Worm (Caenorhabditis elegans): Measurements from ENCODE around the gene srab-24.

Gene srab-24

ce11 chrIV:14268882-14269281 lies 18.9 kb upstream of the srab-24 start:
- TF ChIP-seq unc-55 (GFP tag; optimal IDR thresholded peaks at IDR 0.05) (peak; percentile 6), nhr-129 (tag; optimal IDR thresholded peaks at IDR 0.05) (peak; percentile 1), unc-62 (GFP tag; optimal IDR thresholded peaks at IDR 0.05) (no peak)

- TF ChIP-seq nhr-129 (tag; optimal IDR thresholded peaks at IDR 0.05), result peak; percentile 76
- peak; percentile 69 for TF ChIP-seq crh-2 (tag; optimal IDR thresholded peaks at IDR 0.05)
- no peak for TF ChIP-seq ceh-82 (tag; optimal IDR thresholded peaks at IDR 0.05)
- TF ChIP-seq unc-62 (GFP tag; optimal IDR thresholded peaks at IDR 0.05), result no peak
- TF ChIP-seq unc-39 (tag; optimal IDR thresholded peaks at IDR 0.05), result no peak
- no peak for TF ChIP-seq nhr-77 (tag; optimal IDR thresholded peaks at IDR 0.05)
- TF ChIP-seq ztf-11 (tag; optimal IDR thresholded peaks at IDR 0.05), result no peak
- no peak for TF ChIP-seq nhr-21 (tag; optimal IDR thresholded peaks at IDR 0.05)
- no peak for TF ChIP-seq skn-1 (tag; optimal IDR thresholded peaks at IDR 0.05)
- no peak for TF ChIP-seq mab-5 (tag; optimal IDR thresholded peaks at IDR 0.05)
- TF ChIP-seq sma-9 (GFP tag; optimal IDR thresholded peaks at IDR 0.05), result peak; percentile 64
- no peak for TF ChIP-seq sma-9 (tag; optimal IDR thresholded peaks at IDR 0.05)
- TF ChIP-seq mbf-1 (tag; optimal IDR thresholded peaks at IDR 0.05), result no peak
- TF ChIP-seq C34F6.9 (tag; optimal IDR thresholded peaks at IDR 0.05), result peak; percentile 85
- no peak for TF ChIP-seq ztf-1 (GFP tag; conservative IDR thresholded peaks at IDR 0.05)
- no peak for TF ChIP-seq R02D3.7 (tag; optimal IDR thresholded peaks at IDR 0.05)
- no peak for TF ChIP-seq sma-3 (GFP tag; optimal IDR thresholded peaks at IDR 0.05)
- TF ChIP-seq ceh-16 (tag; optimal IDR thresholded peaks at IDR 0.05), result no peak
- TF ChIP-seq ZK546.5 (tag; optimal IDR thresholded peaks at IDR 0.05), result no peak
- TF ChIP-seq F13H6.1 (tag; optimal IDR thresholded peaks at IDR 0.05), result peak; percentile 37
- peak; percentile 16 for TF ChIP-seq zag-1 (tag; optimal IDR thresholded peaks at IDR 0.05)
- no peak for TF ChIP-seq fos-1 (tag; optimal IDR thresholded peaks at IDR 0.05)
- no peak for TF ChIP-seq nhr-6 (tag; optimal IDR thresholded peaks at IDR 0.05)
- no peak for TF ChIP-seq lin-11 (tag; optimal IDR thresholded peaks at IDR 0.05)
- no peak for TF ChIP-seq alr-1 (tag; optimal IDR thresholded peaks at IDR 0.05)
- peak; percentile 92 for TF ChIP-seq unc-55 (GFP tag; optimal IDR thresholded peaks at IDR 0.05)
- no peak for TF ChIP-seq elt-1 (tag; optimal IDR thresholded peaks at IDR 0.05)
- TF ChIP-seq peb-1 (tag; optimal IDR thresholded peaks at IDR 0.05), result no peak
- TF ChIP-seq lin-39 (tag; optimal IDR thresholded peaks at IDR 0.05), result no peak
- no peak for TF ChIP-seq dmd-4 (tag; optimal IDR thresholded peaks at IDR 0.05)
- no peak for TF ChIP-seq snpc-4 (tag; optimal IDR thresholded peaks at IDR 0.05)
- no peak for TF ChIP-seq egl-27 (tag; optimal IDR thresholded peaks at IDR 0.05)
- no peak for TF ChIP-seq aly-2 (tag; optimal IDR thresholded peaks at IDR 0.05)
- peak; percentile 19 to 71 for TF ChIP-seq lsy-2 (tag; optimal IDR thresholded peaks at IDR 0.05)
- no peak for TF ChIP-seq lin-13 (GFP tag; optimal IDR thresholded peaks at IDR 0.05)
Observed at ce11 chrIV:14260761-14261160, 10.7 kb upstream of the srab-24 start.

- TF ChIP-seq sem-4 (tag; optimal IDR thresholded peaks at IDR 0.05) (no peak), skn-1 (tag; optimal IDR thresholded peaks at IDR 0.05) (no peak), crh-2 (tag; optimal IDR thresholded peaks at IDR 0.05) (no peak), fos-1 (tag; optimal IDR thresholded peaks at IDR 0.05) (no peak), nhr-23 (tag; optimal IDR thresholded peaks at IDR 0.05) (no peak), mdl-1 (tag; optimal IDR thresholded peaks at IDR 0.05) (no peak), snpc-4 (tag; optimal IDR thresholded peaks at IDR 0.05) (no peak), mbf-1 (tag; optimal IDR thresholded peaks at IDR 0.05) (no peak), nhr-25 (tag; optimal IDR thresholded peaks at IDR 0.05) (no peak), sma-3 (GFP tag; optimal IDR thresholded peaks at IDR 0.05) (no peak), nhr-77 (tag; optimal IDR thresholded peaks at IDR 0.05) (no peak), lin-11 (tag; optimal IDR thresholded peaks at IDR 0.05) (no peak), ztf-4 (tag; optimal IDR thresholded peaks at IDR 0.05) (no peak), nhr-10 (tag; optimal IDR thresholded peaks at IDR 0.05) (no peak), nhr-129 (tag; optimal IDR thresholded peaks at IDR 0.05) (no peak), blmp-1 (tag; optimal IDR thresholded peaks at IDR 0.05; ENCODE audit: insufficient read depth) (no peak)
Observed at ce11 chrIV:14259197-14259596, 9.2 kb upstream of the srab-24 start.
